Fruit fly (Drosophila melanogaster) whole organism, embryonic: ENCODE measurements around the gene CG14820.
A peak's percentile ranks its signal among the peaks of the same experiment; 100 is the strongest.

Experiments
- B-H1 ChIP-seq: fragments of 200-800 bp; sonication (Bioruptor generic); IDR thresholded peaks from 3 replicates; pipeline ENCODE4 v1.3.6; 2022; ENCODE audit warnings: missing biosample characterization, missing genetic modification characterization
- Blimp-1 ChIP-seq: fragments of 200-800 bp; sonication (Bioruptor generic); optimal IDR thresholded peaks from 3 replicates; lab custom pipeline; 2018; ENCODE audit warnings: missing biosample characterization, missing genetic modification characterization, mild to moderate bottlenecking, moderate library complexity, missing genetic modification reagents
- CG1024 ChIP-seq: fragments of 200-800 bp; sonication (Bioruptor generic); IDR thresholded peaks from 2 replicates; pipeline ENCODE4 v1.3.6; 2022; ENCODE audit warnings: missing biosample characterization, missing genetic modification characterization
- CG10543 ChIP-seq: fragments of 200-800 bp; sonication (Bioruptor generic); optimal IDR thresholded peaks from 3 replicates; lab custom pipeline; 2017; ENCODE audit warnings: missing biosample characterization, mild to moderate bottlenecking, missing genetic modification characterization, moderate library complexity
- CG11695 ChIP-seq: fragments of 200-800 bp; sonication (Bioruptor generic); IDR thresholded peaks from 3 replicates; pipeline ENCODE4 v1.3.6; 2022; ENCODE audit warnings: missing biosample characterization, missing genetic modification characterization
- CG12104 ChIP-seq: fragments of 200-800 bp; sonication (Bioruptor generic); optimal IDR thresholded peaks from 3 replicates; lab custom pipeline; 2016; ENCODE audit warnings: missing biosample characterization, missing genetic modification characterization
- CG15269 ChIP-seq: fragments of 200-800 bp; sonication (Bioruptor generic); optimal IDR thresholded peaks from 2 replicates; lab custom pipeline; 2018; ENCODE audit warnings: missing biosample characterization, mild to moderate bottlenecking, missing genetic modification characterization, moderate library complexity
- CG16863 ChIP-seq: fragments of 200-800 bp; sonication (Bioruptor generic); optimal IDR thresholded peaks from 3 replicates; lab custom pipeline; 2016; ENCODE audit warnings: missing biosample characterization, missing genetic modification characterization
- CG1792 ChIP-seq: fragments of 200-800 bp; sonication (Bioruptor generic); optimal IDR thresholded peaks from 2 replicates; lab custom pipeline; 2016; ENCODE audit warnings: missing biosample characterization, missing genetic modification characterization
- CG31224 ChIP-seq: fragments of 200-800 bp; sonication (Bioruptor generic); IDR thresholded peaks from 2 replicates; pipeline ENCODE4 v1.3.6; 2022; ENCODE audit warnings: missing biosample characterization, missing genetic modification characterization
- CG3407 ChIP-seq: fragments of 200-800 bp; sonication (Bioruptor generic); optimal IDR thresholded peaks from 2 replicates; lab custom pipeline; 2018; ENCODE audit warnings: missing biosample characterization, mild to moderate bottlenecking, missing genetic modification characterization
- CG34422 ChIP-seq: fragments of 200-800 bp; sonication (Bioruptor generic); IDR thresholded peaks from 3 replicates; pipeline ENCODE4 v1.3.6; 2022; ENCODE audit warnings: missing biosample characterization, missing genetic modification characterization
- CG42726 ChIP-seq: fragments of 200-800 bp; sonication (Bioruptor generic); IDR thresholded peaks from 2 replicates; pipeline ENCODE4 v1.3.6; 2022; ENCODE audit warnings: missing biosample characterization, missing genetic modification characterization; ENCODE audit not compliant: partially characterized antibody
- CG4404 ChIP-seq: fragments of 200-800 bp; sonication (Bioruptor generic); IDR thresholded peaks from 2 replicates; pipeline ENCODE4 v1.3.6; 2022; ENCODE audit warnings: missing biosample characterization, missing genetic modification characterization
- CG4820 ChIP-seq: fragments of 200-800 bp; sonication (Bioruptor generic); optimal IDR thresholded peaks from 3 replicates; lab custom pipeline; 2016; ENCODE audit warnings: missing biosample characterization, missing genetic modification characterization
- CG6689 ChIP-seq: fragments of 200-800 bp; sonication (Bioruptor generic); IDR thresholded peaks from 2 replicates; pipeline ENCODE4 v1.3.6; 2022; ENCODE audit warnings: missing biosample characterization, missing genetic modification characterization
- CG6813 ChIP-seq: fragments of 200-800 bp; sonication (Bioruptor generic); optimal IDR thresholded peaks from 2 replicates; lab custom pipeline; 2017; ENCODE audit warnings: missing biosample characterization, missing genetic modification characterization, mild to moderate bottlenecking, moderate library complexity, missing genetic modification reagents
- CG6854 ChIP-seq: fragments of 200-800 bp; sonication (Bioruptor generic); optimal IDR thresholded peaks from 3 replicates; lab custom pipeline; 2017; ENCODE audit warnings: missing biosample characterization, mild to moderate bottlenecking, missing genetic modification characterization
- CG7271 ChIP-seq: fragments of 200-800 bp; sonication (Bioruptor generic); optimal IDR thresholded peaks from 2 replicates; lab custom pipeline; 2018; ENCODE audit warnings: missing biosample characterization, mild to moderate bottlenecking, missing genetic modification characterization, moderate library complexity
- CG7745 ChIP-seq: fragments of 200-800 bp; sonication (Bioruptor generic); optimal IDR thresholded peaks from 2 replicates; lab custom pipeline; 2018; ENCODE audit warnings: missing biosample characterization, mild to moderate bottlenecking, missing genetic modification characterization, moderate library complexity
- CG8089 ChIP-seq: fragments of 200-800 bp; sonication (Bioruptor generic); optimal IDR thresholded peaks from 3 replicates; lab custom pipeline; 2016; ENCODE audit warnings: missing biosample characterization, missing genetic modification characterization
- CG8944 ChIP-seq: fragments of 200-800 bp; sonication (Bioruptor generic); optimal IDR thresholded peaks from 3 replicates; lab custom pipeline; 2016; ENCODE audit warnings: missing biosample characterization, missing genetic modification characterization
- CG9817 ChIP-seq: fragments of 200-800 bp; sonication (Bioruptor generic); optimal IDR thresholded peaks from 2 replicates; lab custom pipeline; 2018; ENCODE audit warnings: missing biosample characterization, mild to moderate bottlenecking, missing genetic modification characterization, moderate library complexity
- CG9932 ChIP-seq: fragments of 200-800 bp; sonication (Bioruptor generic); IDR thresholded peaks from 2 replicates; pipeline ENCODE4 v1.3.6; 2022; ENCODE audit warnings: missing biosample characterization, missing genetic modification characterization
- Dfd ChIP-seq, 2 experiments: fragments of >200 bp; optimal IDR thresholded peaks; 2 replicates each; lab custom pipeline; 2017; ENCODE audit warnings: missing biosample characterization in 2 of 2, missing genetic modification characterization in 2 of 2
- Hand ChIP-seq: fragments of 200-800 bp; sonication (Bioruptor generic); optimal IDR thresholded peaks from 2 replicates; lab custom pipeline; 2017; ENCODE audit warnings: mild to moderate bottlenecking, missing biosample characterization, missing genetic modification reagents, missing genetic modification characterization
- Mes4 ChIP-seq: fragments of 200-800 bp; sonication (Bioruptor generic); optimal IDR thresholded peaks from 2 replicates; lab custom pipeline; 2016; ENCODE audit warnings: missing biosample characterization, missing genetic modification characterization
- Oli ChIP-seq: fragments of 200-800 bp; sonication (Bioruptor generic); optimal IDR thresholded peaks from 2 replicates; lab custom pipeline; 2018; ENCODE audit warnings: missing biosample characterization, mild to moderate bottlenecking, missing genetic modification characterization, moderate library complexity
- Ptx1 ChIP-seq: fragments of 200-800 bp; sonication (Bioruptor generic); IDR thresholded peaks from 2 replicates; pipeline ENCODE4 v1.3.6; 2022; ENCODE audit warnings: missing biosample characterization, missing genetic modification characterization
- Stat92E ChIP-seq, 3 experiments: fragments of >200 bp in 2 of 3; fragments of 200-800 bp in 1 of 3; sonication (Bioruptor generic) in 1 of 3; optimal IDR thresholded peaks; 2 replicates each; lab custom pipeline; 2017 to 2019; ENCODE audit warnings: missing biosample characterization in 3 of 3, missing genetic modification characterization in 3 of 3, mild to moderate bottlenecking in 1 of 3, moderate library complexity in 1 of 3
- Xrp1 ChIP-seq: fragments of 200-800 bp; sonication (Bioruptor generic); IDR thresholded peaks from 2 replicates; pipeline ENCODE4 v1.3.6; 2022; ENCODE audit warnings: missing biosample characterization, missing genetic modification characterization
- cg ChIP-seq: fragments of 200-800 bp; sonication (Bioruptor generic); optimal IDR thresholded peaks from 3 replicates; lab custom pipeline; 2019; ENCODE audit warnings: missing biosample characterization, mild to moderate bottlenecking, missing genetic modification characterization, moderate library complexity
- dpn ChIP-seq, 2 experiments: fragments of 200-800 bp; sonication (Bioruptor generic); optimal IDR thresholded peaks; 3 replicates each; lab custom pipeline; 2016; ENCODE audit warnings: missing biosample characterization in 2 of 2, missing genetic modification characterization in 2 of 2
- en ChIP-seq: fragments of 200-800 bp; sonication (Bioruptor generic); optimal IDR thresholded peaks from 2 replicates; lab custom pipeline; 2016; ENCODE audit warnings: missing biosample characterization, missing genetic modification characterization
- grau ChIP-seq: fragments of 200-800 bp; optimal IDR thresholded peaks from 3 replicates; lab custom pipeline; 2019; ENCODE audit warnings: missing biosample characterization, mild to moderate bottlenecking, missing genetic modification characterization, moderate library complexity
- ham ChIP-seq: fragments of 200-800 bp; sonication (Bioruptor generic); IDR thresholded peaks from 2 replicates; pipeline ENCODE4 v1.3.6; 2022; ENCODE audit warnings: missing biosample characterization, missing genetic modification characterization
- jumu ChIP-seq: fragments of 200-800 bp; sonication (Bioruptor generic); optimal IDR thresholded peaks from 3 replicates; lab custom pipeline; 2016; ENCODE audit warnings: missing biosample characterization, missing genetic modification characterization
- lola ChIP-seq, 3 experiments: fragments of >200 bp in 2 of 3; fragments of 200-800 bp in 1 of 3; sonication (Bioruptor generic) in 1 of 3; optimal IDR thresholded peaks; 2 replicates each; lab custom pipeline; 2017 to 2019; ENCODE audit warnings: missing biosample characterization in 3 of 3, missing genetic modification characterization in 3 of 3, mild to moderate bottlenecking in 1 of 3, moderate library complexity in 1 of 3
- luna ChIP-seq: fragments of 200-800 bp; sonication (Bioruptor generic); optimal IDR thresholded peaks from 2 replicates; lab custom pipeline; 2016; ENCODE audit warnings: missing biosample characterization, missing genetic modification characterization
- nmo ChIP-seq: fragments of 200-800 bp; sonication (Bioruptor generic); optimal IDR thresholded peaks from 2 replicates; lab custom pipeline; 2018; ENCODE audit warnings: missing biosample characterization, mild to moderate bottlenecking, missing genetic modification characterization, moderate library complexity
- pan ChIP-seq, 4 experiments: fragments of >200 bp in 3 of 4; fragments of 200-800 bp in 1 of 4; sonication (Bioruptor generic) in 1 of 4; optimal IDR thresholded peaks in 3 of 4; IDR thresholded peaks in 1 of 4; 2 replicates each; pipeline versions ENCODE4 v1.3.6 to Lab custom; 2017 to 2022; ENCODE audit warnings: missing biosample characterization in 2 of 4, missing genetic modification characterization in 2 of 4, mixed read lengths in 1 of 4
- pb ChIP-seq: fragments of 200-800 bp; sonication (Bioruptor generic); optimal IDR thresholded peaks from 3 replicates; lab custom pipeline; 2016; ENCODE audit warnings: missing biosample characterization, missing genetic modification characterization
- psq ChIP-seq: fragments of 200-800 bp; sonication (Bioruptor generic); optimal IDR thresholded peaks from 2 replicates; lab custom pipeline; 2017; ENCODE audit warnings: missing biosample characterization, missing genetic modification characterization
- sens ChIP-seq: fragments of 200-800 bp; sonication (Bioruptor generic); peaks from one replicate; lab custom pipeline; 2016; ENCODE audit warnings: missing biosample characterization, missing genetic modification characterization
- seq ChIP-seq: fragments of 200-800 bp; sonication (Bioruptor generic); IDR thresholded peaks from 2 replicates; pipeline ENCODE4 v1.3.6; 2022; ENCODE audit warnings: missing biosample characterization, missing genetic modification characterization
- slou ChIP-seq: fragments of 200-800 bp; sonication (Bioruptor generic); optimal IDR thresholded peaks from 3 replicates; lab custom pipeline; 2016; ENCODE audit warnings: missing biosample characterization, missing genetic modification characterization
- slp2 ChIP-seq: fragments of 200-800 bp; sonication (Bioruptor generic); optimal IDR thresholded peaks from 2 replicates; lab custom pipeline; 2016; ENCODE audit warnings: missing biosample characterization, missing genetic modification characterization
- sob ChIP-seq: fragments of 200-800 bp; sonication (Bioruptor generic); IDR thresholded peaks from 2 replicates; pipeline ENCODE4 v1.3.6; 2022; ENCODE audit warnings: missing biosample characterization, missing genetic modification characterization

Gene CG14820

DNA sequence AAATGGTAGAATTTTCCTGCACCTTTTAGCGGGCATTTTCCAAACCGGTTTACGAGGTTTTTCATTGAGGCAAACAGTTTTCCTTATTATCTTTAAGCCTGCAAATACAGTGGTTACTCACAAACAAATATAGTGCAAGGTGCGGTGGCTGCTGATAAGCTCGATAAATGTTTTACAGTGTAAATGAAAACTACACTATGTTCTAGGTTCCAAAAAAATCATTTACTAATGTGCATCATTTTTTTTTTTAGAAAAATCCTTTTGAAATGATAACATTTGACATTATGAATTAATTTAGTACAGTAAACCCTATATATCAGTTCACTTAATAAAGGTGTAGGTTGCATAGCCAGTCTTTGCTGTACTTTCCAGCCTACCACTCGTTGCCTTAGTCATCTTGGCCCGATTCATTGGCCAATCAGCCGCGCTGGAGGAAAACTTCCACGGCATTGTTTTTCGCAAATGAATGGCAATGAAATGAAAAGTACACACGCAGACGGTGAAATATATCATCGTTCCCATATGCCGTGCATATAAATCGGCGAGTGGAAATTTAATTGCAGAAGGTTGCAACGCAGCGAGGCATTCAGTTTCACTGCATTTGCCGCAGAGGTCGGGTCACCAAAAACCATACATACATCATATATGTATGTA lies 45.4 kb downstream of the CG14820 start (continued):
- TF ChIP-seq CG15269 (tag; lab: Kevin White, UChicago) (peak; percentile 3), Blimp-1 (GFP tag; lab: Kevin White, UChicago) (no peak), CG12104 (GFP tag; lab: Kevin White, UChicago) (no peak), Oli (tag; lab: Kevin White, UChicago) (peak; percentile 31), CG3407 (no peak), dpn (GFP tag; optimal IDR thresholded peaks at IDR 0.05; lab: Kevin White, UChicago) (peak in 1 of 2 experiments; percentile 3), CG6689 (GFP tag; lab: Robert Waterston, UW) (peak; percentile 27; the same call in 1 of the 2 replicates), CG11695 (GFP tag; lab: Robert Waterston, UW) (no peak), slp2 (peak; percentile 13), CG6813 (GFP tag; lab: Kevin White, UChicago) (no peak), sob (GFP tag; lab: Robert Waterston, UW) (no peak), luna (GFP tag; lab: Kevin White, UChicago) (no peak), en (GFP tag; lab: Kevin White, UChicago) (no peak), jumu (GFP tag; lab: Kevin White, UChicago) (peak; percentile 23), CG6854 (GFP tag; lab: Kevin White, UChicago) (no peak), lola (GFP tag; optimal IDR thresholded peaks at IDR 0.05; lab: Kevin White, UChicago) (peak in 1 of 3 experiments; percentile 47), CG16863 (GFP tag; lab: Kevin White, UChicago) (peak; percentile 35), CG4404 (GFP tag; lab: Robert Waterston, UW) (peak; percentile 44; the same call in 1 of the 2 replicates), cg (peak; percentile 47), pb (GFP tag; lab: Kevin White, UChicago) (no peak), CG8089 (GFP tag; lab: Kevin White, UChicago) (no peak), Dfd (GFP tag; optimal IDR thresholded peaks at IDR 0.05; lab: Kevin White, UChicago) (no peak)

DNA sequence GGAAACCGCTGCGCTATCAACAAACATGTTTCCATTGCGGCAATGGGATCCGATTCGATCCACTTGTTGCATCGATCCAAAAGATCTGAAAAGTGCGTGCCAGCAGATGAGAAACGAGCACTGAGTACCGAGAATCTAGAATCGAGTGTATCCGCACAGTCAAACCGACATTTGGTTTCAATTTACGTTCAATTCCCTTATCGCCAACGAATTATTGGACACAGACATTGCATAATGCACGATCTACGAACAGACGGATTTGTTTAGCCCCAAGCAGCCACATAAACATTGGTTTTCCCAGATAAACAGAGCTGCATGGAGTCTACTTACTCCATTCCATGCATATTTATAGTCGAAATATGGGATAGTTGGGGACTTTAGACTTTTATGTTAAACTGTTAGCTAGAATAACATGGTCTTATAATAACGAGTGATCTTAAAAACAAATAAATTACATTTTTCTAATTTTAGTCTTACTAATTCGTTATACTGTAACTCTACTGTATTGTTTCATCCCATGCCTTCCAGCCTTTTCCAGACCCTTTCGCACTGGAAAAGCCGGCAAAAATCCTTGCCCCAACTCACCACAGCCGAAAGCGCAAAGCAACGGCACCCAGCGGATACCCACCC lies 46.1 kb downstream of the CG14820 start:
- TF ChIP-seq CG4820 (GFP tag; lab: Kevin White, UChicago): no peak
- TF ChIP-seq sens: peak; percentile 58
- TF ChIP-seq CG34422 (GFP tag; lab: Robert Waterston, UW): no peak
- TF ChIP-seq ham (GFP tag; lab: Robert Waterston, UW): no peak
- no peak for TF ChIP-seq pan (optimal IDR thresholded peaks at IDR 0.05; lab: Kevin White, UChicago)
- TF ChIP-seq pan (GFP tag; optimal IDR thresholded peaks at IDR 0.05 in 1 of 2, IDR thresholded peaks at IDR 0.05 in 1 of 2): no peak
- no peak for TF ChIP-seq slou (GFP tag; lab: Kevin White, UChicago)
- TF ChIP-seq Ptx1: no peak
- TF ChIP-seq jumu (GFP tag; lab: Kevin White, UChicago): no peak
- peak in 1 of 3 experiments; percentile 20 for TF ChIP-seq Stat92E (GFP tag; optimal IDR thresholded peaks at IDR 0.05; lab: Kevin White, UChicago)
- TF ChIP-seq Mes4 (GFP tag; lab: Kevin White, UChicago): no peak
- TF ChIP-seq Xrp1 (GFP tag; lab: Robert Waterston, UW): peak; percentile 29; the same call in 1 of the 2 replicates
- no peak for TF ChIP-seq psq (GFP tag; lab: Kevin White, UChicago)
- TF ChIP-seq Dfd (GFP tag; optimal IDR thresholded peaks at IDR 0.05; lab: Kevin White, UChicago): no peak
- no peak for TF ChIP-seq CG7271 (tag; lab: Kevin White, UChicago)
- no peak for TF ChIP-seq CG1024 (GFP tag; lab: Robert Waterston, UW)
- TF ChIP-seq CG9817 (tag; lab: Kevin White, UChicago): no peak
- no peak for TF ChIP-seq Hand (GFP tag; lab: Kevin White, UChicago)
- no peak for TF ChIP-seq seq (GFP tag; lab: Robert Waterston, UW)
- TF ChIP-seq nmo (GFP tag; lab: Kevin White, UChicago): no peak
- no peak for TF ChIP-seq CG8944
- no peak for TF ChIP-seq CG7745
- no peak for TF ChIP-seq CG9932 (GFP tag; lab: Robert Waterston, UW)
- no peak for TF ChIP-seq CG31224 (GFP tag; lab: Robert Waterston, UW)
- TF ChIP-seq CG10543 (GFP tag; lab: Kevin White, UChicago): no peak
- TF ChIP-seq CG1792 (GFP tag; lab: Kevin White, UChicago): no peak
- no peak for TF ChIP-seq CG42726 (GFP tag; lab: Robert Waterston, UW)
- no peak for TF ChIP-seq B-H1 (GFP tag; lab: Robert Waterston, UW)
- peak; percentile 75 for TF ChIP-seq grau (tag; lab: Kevin White, UChicago)
